Fruit fly (Drosophila melanogaster) whole organism, embryonic: ENCODE data around the gene Hip14.

Source experiments
- Ada2b ChIP-seq: fragments of 200-800 bp; sonication (Bioruptor generic); IDR thresholded peaks from 2 replicates; pipeline ENCODE4 v1.3.6; 2022; ENCODE audit warnings: missing biosample characterization, missing genetic modification characterization
- Antp ChIP-seq: fragments of 200-800 bp; sonication (Bioruptor generic); optimal IDR thresholded peaks from 3 replicates; lab custom pipeline; 2016; ENCODE audit warnings: missing biosample characterization, missing genetic modification characterization
- Blimp-1 ChIP-seq: fragments of 200-800 bp; sonication (Bioruptor generic); optimal IDR thresholded peaks from 3 replicates; lab custom pipeline; 2018; ENCODE audit warnings: missing biosample characterization, missing genetic modification characterization, mild to moderate bottlenecking, moderate library complexity, missing genetic modification reagents
- CG10267 ChIP-seq: fragments of 200-800 bp; sonication (Bioruptor generic); optimal IDR thresholded peaks from 2 replicates; lab custom pipeline; 2018; ENCODE audit warnings: missing biosample characterization, mild to moderate bottlenecking, missing genetic modification characterization, moderate library complexity
- CG10959 ChIP-seq: fragments of 200-800 bp; sonication (Bioruptor generic); IDR thresholded peaks from 2 replicates; pipeline ENCODE4 v1.3.6; 2022; ENCODE audit warnings: missing biosample characterization, missing genetic modification characterization
- CG11247 ChIP-seq: fragments of 200-800 bp; sonication (Bioruptor generic); IDR thresholded peaks from 2 replicates; pipeline ENCODE4 v1.3.6; 2022; ENCODE audit warnings: missing biosample characterization, missing genetic modification characterization
- CG11695 ChIP-seq: fragments of 200-800 bp; sonication (Bioruptor generic); IDR thresholded peaks from 3 replicates; pipeline ENCODE4 v1.3.6; 2022; ENCODE audit warnings: missing biosample characterization, missing genetic modification characterization
- CG11723 ChIP-seq: fragments of 200-800 bp; sonication (Bioruptor generic); optimal IDR thresholded peaks from 2 replicates; lab custom pipeline; 2017; ENCODE audit warnings: missing biosample characterization, mild to moderate bottlenecking, missing genetic modification characterization
- CG12236 ChIP-seq: fragments of 200-800 bp; sonication (Bioruptor generic); optimal IDR thresholded peaks from 2 replicates; lab custom pipeline; 2016; ENCODE audit warnings: missing biosample characterization, missing genetic modification characterization
- CG12659 ChIP-seq: fragments of 200-800 bp; sonication (Bioruptor generic); optimal IDR thresholded peaks from 3 replicates; lab custom pipeline; 2017; ENCODE audit warnings: mild to moderate bottlenecking, missing biosample characterization, missing genetic modification reagents, missing genetic modification characterization
- CG13894 ChIP-seq: fragments of 200-800 bp; sonication (Bioruptor generic); optimal IDR thresholded peaks from 3 replicates; lab custom pipeline; 2018; ENCODE audit warnings: missing biosample characterization, mild to moderate bottlenecking, missing genetic modification characterization, moderate library complexity
- CG14667 ChIP-seq: fragments of 200-800 bp; sonication (Bioruptor generic); IDR thresholded peaks from 2 replicates; pipeline ENCODE4 v1.3.6; 2022; ENCODE audit warnings: missing biosample characterization, missing genetic modification characterization
- CG15696 ChIP-seq: fragments of 200-800 bp; sonication (Bioruptor generic); optimal IDR thresholded peaks from 2 replicates; lab custom pipeline; 2019; ENCODE audit warnings: missing biosample characterization, mild to moderate bottlenecking, missing genetic modification characterization, moderate library complexity
- CG16779 ChIP-seq: fragments of 200-800 bp; sonication (Bioruptor generic); IDR thresholded peaks from 2 replicates; pipeline ENCODE4 v1.3.6; 2022; ENCODE audit warnings: missing biosample characterization, missing genetic modification characterization
- CG2199 ChIP-seq: fragments of 200-800 bp; sonication (Bioruptor generic); IDR thresholded peaks from 3 replicates; pipeline ENCODE4 v1.3.6; 2022; ENCODE audit warnings: missing biosample characterization, missing genetic modification characterization
- CG30020 ChIP-seq: fragments of 200-800 bp; optimal IDR thresholded peaks from 2 replicates; lab custom pipeline; 2019; ENCODE audit warnings: missing biosample characterization, mild to moderate bottlenecking, missing genetic modification characterization, moderate library complexity
- CG42726 ChIP-seq: fragments of 200-800 bp; sonication (Bioruptor generic); IDR thresholded peaks from 2 replicates; pipeline ENCODE4 v1.3.6; 2022; ENCODE audit warnings: missing biosample characterization, missing genetic modification characterization; ENCODE audit not compliant: partially characterized antibody
- CG6654 ChIP-seq: fragments of 200-800 bp; sonication (Bioruptor generic); optimal IDR thresholded peaks from 2 replicates; lab custom pipeline; 2017; ENCODE audit warnings: missing biosample characterization, mild to moderate bottlenecking, missing genetic modification characterization
- CG6813 ChIP-seq: fragments of 200-800 bp; sonication (Bioruptor generic); optimal IDR thresholded peaks from 2 replicates; lab custom pipeline; 2017; ENCODE audit warnings: missing biosample characterization, missing genetic modification characterization, mild to moderate bottlenecking, moderate library complexity, missing genetic modification reagents
- CG7271 ChIP-seq: fragments of 200-800 bp; sonication (Bioruptor generic); optimal IDR thresholded peaks from 2 replicates; lab custom pipeline; 2018; ENCODE audit warnings: missing biosample characterization, mild to moderate bottlenecking, missing genetic modification characterization, moderate library complexity
- CG8388 ChIP-seq: fragments of 200-800 bp; sonication (Bioruptor generic); optimal IDR thresholded peaks from 2 replicates; lab custom pipeline; 2019; ENCODE audit warnings: missing biosample characterization, mild to moderate bottlenecking, missing genetic modification characterization, moderate library complexity
- CG8944 ChIP-seq: fragments of 200-800 bp; sonication (Bioruptor generic); optimal IDR thresholded peaks from 3 replicates; lab custom pipeline; 2016; ENCODE audit warnings: missing biosample characterization, missing genetic modification characterization
- CG9215 ChIP-seq: fragments of 200-800 bp; sonication (Bioruptor generic); IDR thresholded peaks from 2 replicates; pipeline ENCODE4 v1.3.6; 2022; ENCODE audit warnings: missing biosample characterization, missing genetic modification characterization
- CG9932 ChIP-seq: fragments of 200-800 bp; sonication (Bioruptor generic); IDR thresholded peaks from 2 replicates; pipeline ENCODE4 v1.3.6; 2022; ENCODE audit warnings: missing biosample characterization, missing genetic modification characterization
- D ChIP-seq, 2 experiments: fragments of 200-800 bp in 1 of 2; fragments of >200 bp in 1 of 2; sonication (Bioruptor generic) in 1 of 2; optimal IDR thresholded peaks; 2 replicates in 1 of 2; 3 replicates in 1 of 2; lab custom pipeline; 2017; ENCODE audit warnings: mild to moderate bottlenecking in 1 of 2, missing biosample characterization in 1 of 2, missing genetic modification characterization in 1 of 2, missing genetic modification reagents in 1 of 2
- Fer3 ChIP-seq: fragments of 200-800 bp; sonication (Bioruptor generic); optimal IDR thresholded peaks from 2 replicates; lab custom pipeline; 2018; ENCODE audit warnings: missing biosample characterization, mild to moderate bottlenecking, missing genetic modification characterization, moderate library complexity
- HLH3B ChIP-seq: fragments of 200-800 bp; sonication (Bioruptor generic); IDR thresholded peaks from 2 replicates; pipeline ENCODE4 v1.3.6; 2022; ENCODE audit warnings: missing biosample characterization, missing genetic modification characterization
- HmgD ChIP-seq: fragments of 200-800 bp; sonication (Bioruptor generic); optimal IDR thresholded peaks from 3 replicates; lab custom pipeline; 2016; ENCODE audit warnings: missing biosample characterization, missing genetic modification characterization
- Hmr ChIP-seq: fragments of 200-800 bp; sonication (Bioruptor generic); optimal IDR thresholded peaks from 3 replicates; lab custom pipeline; 2017; ENCODE audit warnings: mild to moderate bottlenecking, missing biosample characterization, missing genetic modification reagents, missing genetic modification characterization
- Hr78 ChIP-seq, 2 experiments: fragments of 200-800 bp in 1 of 2; fragments of >200 bp in 1 of 2; sonication (Bioruptor generic) in 1 of 2; optimal IDR thresholded peaks; 2 replicates each; lab custom pipeline; 2017 to 2019; ENCODE audit warnings: missing biosample characterization in 2 of 2, missing genetic modification characterization in 2 of 2, mild to moderate bottlenecking in 1 of 2, moderate library complexity in 1 of 2
- MESR4 ChIP-seq: fragments of 200-800 bp; sonication (Bioruptor generic); optimal IDR thresholded peaks from 2 replicates; lab custom pipeline; 2018; ENCODE audit warnings: missing biosample characterization, mild to moderate bottlenecking, missing genetic modification characterization, moderate library complexity
- Nf-YA ChIP-seq: fragments of 200-800 bp; sonication (Bioruptor generic); IDR thresholded peaks from 2 replicates; pipeline ENCODE4 v1.3.6; 2022; ENCODE audit warnings: missing biosample characterization, missing genetic modification characterization
- NfI ChIP-seq: fragments of 200-800 bp; sonication (Bioruptor generic); optimal IDR thresholded peaks from 3 replicates; lab custom pipeline; 2018; ENCODE audit warnings: missing biosample characterization, mild to moderate bottlenecking, missing genetic modification characterization, moderate library complexity
- Rfx ChIP-seq: fragments of 200-800 bp; sonication (Bioruptor generic); IDR thresholded peaks from 2 replicates; pipeline ENCODE4 v1.3.6; 2022; ENCODE audit warnings: missing biosample characterization, missing genetic modification characterization
- TFAM ChIP-seq: fragments of 200-800 bp; sonication (Bioruptor generic); optimal IDR thresholded peaks from 2 replicates; lab custom pipeline; 2017; ENCODE audit warnings: missing biosample characterization, missing genetic modification characterization, inconsistent platforms
- ab ChIP-seq: fragments of 200-800 bp; sonication (Bioruptor generic); optimal IDR thresholded peaks from 2 replicates; lab custom pipeline; 2016; ENCODE audit warnings: missing biosample characterization, missing genetic modification characterization
- aop ChIP-seq: fragments of 200-800 bp; sonication (Bioruptor generic); IDR thresholded peaks from 2 replicates; pipeline ENCODE4 v1.3.6; 2022; ENCODE audit warnings: missing biosample characterization, missing genetic modification characterization
- az2 ChIP-seq: fragments of 200-800 bp; sonication (Bioruptor generic); optimal IDR thresholded peaks from 3 replicates; lab custom pipeline; 2016; ENCODE audit warnings: missing biosample characterization, missing genetic modification characterization
- chm ChIP-seq: fragments of 200-800 bp; sonication (Bioruptor generic); IDR thresholded peaks from 2 replicates; pipeline ENCODE4 v1.3.6; 2022; ENCODE audit warnings: missing biosample characterization, missing genetic modification characterization
- ci ChIP-seq: fragments of 200-800 bp; sonication (Bioruptor generic); IDR thresholded peaks from 3 replicates; pipeline ENCODE4 v1.3.6; 2022; ENCODE audit warnings: missing biosample characterization, missing genetic modification characterization
- eyg ChIP-seq: fragments of 200-800 bp; sonication (Bioruptor generic); optimal IDR thresholded peaks from 3 replicates; lab custom pipeline; 2016; ENCODE audit warnings: missing biosample characterization, missing genetic modification characterization
- ind ChIP-seq: fragments of 200-800 bp; sonication (Bioruptor generic); optimal IDR thresholded peaks from 3 replicates; lab custom pipeline; 2016; ENCODE audit warnings: missing biosample characterization, missing genetic modification characterization
- nom ChIP-seq: fragments of 200-800 bp; sonication (Bioruptor generic); optimal IDR thresholded peaks from 2 replicates; lab custom pipeline; 2017; ENCODE audit warnings: missing biosample characterization, missing genetic modification characterization, mild to moderate bottlenecking, moderate library complexity, missing genetic modification reagents
- pzg ChIP-seq: fragments of 200-800 bp; sonication (Bioruptor generic); optimal IDR thresholded peaks from 3 replicates; lab custom pipeline; 2018; ENCODE audit warnings: missing biosample characterization, mild to moderate bottlenecking, missing genetic modification characterization, moderate library complexity
- sqz ChIP-seq: fragments of 200-800 bp; sonication (Bioruptor generic); optimal IDR thresholded peaks from 3 replicates; lab custom pipeline; 2018; ENCODE audit warnings: missing biosample characterization, mild to moderate bottlenecking, missing genetic modification characterization
- stwl ChIP-seq: fragments of 200-800 bp; sonication (Bioruptor generic); optimal IDR thresholded peaks from 3 replicates; lab custom pipeline; 2018; ENCODE audit warnings: missing biosample characterization, mild to moderate bottlenecking, missing genetic modification characterization, moderate library complexity
- tap ChIP-seq: fragments of 200-800 bp; optimal IDR thresholded peaks from 3 replicates; lab custom pipeline; 2019; ENCODE audit warnings: missing biosample characterization, mild to moderate bottlenecking, missing genetic modification characterization, moderate library complexity
- tgo ChIP-seq: fragments of 200-800 bp; sonication (Bioruptor generic); IDR thresholded peaks from 3 replicates; pipeline ENCODE4 v1.3.6; 2022; ENCODE audit warnings: missing biosample characterization, missing genetic modification characterization
- tna ChIP-seq: fragments of 200-800 bp; sonication (Bioruptor generic); IDR thresholded peaks from 2 replicates; pipeline ENCODE4 v1.3.6; 2022; ENCODE audit warnings: missing biosample characterization, missing genetic modification characterization; ENCODE audit not compliant: partially characterized antibody

Gene Hip14

DNA sequence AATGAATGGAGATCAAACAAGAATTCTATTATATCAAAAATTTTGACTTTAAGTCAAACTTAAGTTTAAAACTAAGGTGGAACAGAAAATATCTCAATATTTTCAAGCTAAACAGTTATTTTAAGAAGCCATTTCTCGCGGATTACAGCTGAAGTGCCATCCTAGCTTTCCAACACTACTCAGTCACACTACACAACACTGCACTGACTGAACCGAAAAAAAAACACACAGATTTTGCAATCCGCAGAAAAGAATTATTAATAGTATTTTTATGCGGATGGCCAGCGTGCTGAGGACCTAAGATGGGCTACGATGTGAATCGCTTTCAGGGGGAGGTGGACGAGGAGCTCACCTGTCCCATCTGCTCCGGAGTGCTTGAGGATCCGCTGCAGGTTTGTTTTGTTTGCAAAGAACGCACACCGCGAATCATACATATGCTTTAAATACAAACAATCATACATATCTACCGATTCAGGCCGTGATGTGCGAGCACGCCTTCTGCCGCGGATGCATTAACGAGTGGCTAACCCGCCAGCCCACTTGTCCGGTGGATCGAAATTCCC is 31.5 kb upstream of the Hip14 start, which contains the start of gene elgi (continued):
- TF ChIP-seq pzg (GFP tag; lab: Kevin White, UChicago) (peak; percentile 68), CG15696 (tag; lab: Kevin White, UChicago) (no peak), CG7271 (no peak), ab (GFP tag; lab: Kevin White, UChicago) (no peak), CG6654 (GFP tag; lab: Kevin White, UChicago) (no peak), NfI (GFP tag; lab: Kevin White, UChicago) (peak; percentile 68), az2 (GFP tag; lab: Kevin White, UChicago) (peak; percentile 36), HLH3B (GFP tag; lab: Robert Waterston, UW) (peak; percentile 45; the same call in 1 of the 2 replicates), aop (no peak), CG12659 (peak; percentile 63), CG11695 (GFP tag; lab: Robert Waterston, UW) (no peak), Ada2b (GFP tag; lab: Robert Waterston, UW) (peak; percentile 21; the same call in 1 of the 2 replicates), MESR4 (GFP tag; lab: Kevin White, UChicago) (peak; percentile 72), CG42726 (GFP tag; lab: Robert Waterston, UW) (no peak), eyg (GFP tag; lab: Kevin White, UChicago) (peak; percentile 27), CG10267 (tag; lab: Kevin White, UChicago) (peak; percentile 95), chm (GFP tag; lab: Robert Waterston, UW) (0 out of 2 replicates have a peak, but pooled peaks have one; percentile 5), CG9215 (GFP tag; lab: Robert Waterston, UW) (no peak), CG12236 (no peak), CG13894 (tag; lab: Kevin White, UChicago) (peak; percentile 22), tgo (GFP tag; lab: Robert Waterston, UW) (0 out of 3 replicates have a peak, but pooled peaks have one; percentile 25), tap (tag; lab: Kevin White, UChicago) (no peak), CG14667 (no peak), D (optimal IDR thresholded peaks at IDR 0.05; lab: Kevin White, UChicago) (no peak), D (GFP tag; optimal IDR thresholded peaks at IDR 0.05; lab: Kevin White, UChicago) (no peak), Blimp-1 (GFP tag; lab: Kevin White, UChicago) (no peak), Fer3 (tag; lab: Kevin White, UChicago) (peak; percentile 26), nom (GFP tag; lab: Kevin White, UChicago) (peak; percentile 31), stwl (peak; percentile 89), Rfx (GFP tag; lab: Robert Waterston, UW) (peak; percentile 85), tna (no peak), TFAM (GFP tag; lab: Kevin White, UChicago) (no peak), CG10959 (no peak), CG11723 (GFP tag; lab: Kevin White, UChicago) (no peak), Nf-YA (GFP tag; lab: Robert Waterston, UW) (no peak), HmgD (GFP tag; lab: Kevin White, UChicago) (peak; percentile 63), CG16779 (GFP tag; lab: Robert Waterston, UW) (peak; percentile 37; the same call in 1 of the 2 replicates), Hmr (peak; percentile 57), Hr78 (GFP tag; optimal IDR thresholded peaks at IDR 0.05; lab: Kevin White, UChicago) (no peak), sqz (GFP tag; lab: Kevin White, UChicago) (peak; percentile 96), ind (GFP tag; lab: Kevin White, UChicago) (peak; percentile 66), Antp (peak; percentile 71), ci (GFP tag; lab: Robert Waterston, UW) (peak; percentile 64; the same call in 2 of the 3 replicates), CG8944 (peak; percentile 38), CG30020 (tag; lab: Kevin White, UChicago) (peak; percentile 24), CG11247 (GFP tag; lab: Robert Waterston, UW) (no peak; the same call in 1 of the 2 replicates), CG8388 (GFP tag; lab: Kevin White, UChicago) (no peak), CG9932 (GFP tag; lab: Robert Waterston, UW) (peak; percentile 82), CG2199 (GFP tag; lab: Robert Waterston, UW) (no peak), CG6813 (no peak)
